Worm (Caenorhabditis elegans) whole organism, L2 larva: ENCODE data around the gene F44E2.8.

Experiments used
- C34F6.9 ChIP-seq: fragments of 150-350 bp; optimal IDR thresholded peaks from 2 replicates; lab custom pipeline; 2014; ENCODE audit warnings: missing biosample characterization, missing genetic modification characterization
- F13H6.1 ChIP-seq: sonication (generic microtip); optimal IDR thresholded peaks from 2 replicates; lab custom pipeline; 2016; ENCODE audit warnings: missing genetic modification characterization, missing compliant biosample characterization
- R02D3.7 ChIP-seq: fragments of 150-350 bp; optimal IDR thresholded peaks from 2 replicates; lab custom pipeline; 2014; ENCODE audit warnings: missing biosample characterization, missing genetic modification characterization
- Y55F3AM.14 ChIP-seq: fragments of 200-800 bp; sonication (Bioruptor generic); optimal IDR thresholded peaks from 2 replicates; lab custom pipeline; 2018; ENCODE audit warnings: mild to moderate bottlenecking, missing genetic modification characterization, missing compliant biosample characterization
- ZK546.5 ChIP-seq: sonication (generic microtip); optimal IDR thresholded peaks from 2 replicates; lab custom pipeline; 2017; ENCODE audit warnings: missing biosample characterization, missing genetic modification characterization
- alr-1 ChIP-seq: fragments of 150-350 bp; optimal IDR thresholded peaks from 2 replicates; lab custom pipeline; 2014; ENCODE audit warnings: missing biosample characterization, missing genetic modification characterization
- aly-2 ChIP-seq: fragments of 150-350 bp; optimal IDR thresholded peaks from 2 replicates; lab custom pipeline; 2014; ENCODE audit warnings: missing biosample characterization, missing genetic modification characterization
- ama-1 ChIP-seq: fragments of 150-350 bp; optimal IDR thresholded peaks from 2 replicates; lab custom pipeline; 2018; ENCODE audit warnings: inconsistent platforms
- blmp-1 ChIP-seq: sonication (generic microtip); optimal IDR thresholded peaks from 2 replicates; lab custom pipeline; 2017; ENCODE audit warnings: missing genetic modification characterization, mild to moderate bottlenecking, missing compliant biosample characterization, antibody characterized with exemption, moderate library complexity; ENCODE audit not compliant: insufficient read depth
- ceh-16 ChIP-seq: fragments of 150-350 bp; optimal IDR thresholded peaks from 2 replicates; lab custom pipeline; 2014; ENCODE audit warnings: missing biosample characterization, missing genetic modification characterization
- ceh-82 ChIP-seq: fragments of 150-350 bp; optimal IDR thresholded peaks from 2 replicates; lab custom pipeline; 2014; ENCODE audit warnings: missing biosample characterization, missing genetic modification characterization
- crh-2 ChIP-seq: sonication (generic microtip); optimal IDR thresholded peaks from 2 replicates; lab custom pipeline; 2017; ENCODE audit warnings: missing biosample characterization, missing genetic modification characterization
- dmd-4 ChIP-seq: sonication (generic microtip); optimal IDR thresholded peaks from 2 replicates; lab custom pipeline; 2017; ENCODE audit warnings: missing biosample characterization, missing genetic modification characterization
- egl-27 ChIP-seq: sonication (generic microtip); optimal IDR thresholded peaks from 3 replicates; lab custom pipeline; 2017; ENCODE audit warnings: missing biosample characterization, missing genetic modification reagents, missing genetic modification characterization
- elt-1 ChIP-seq: fragments of 150-350 bp; optimal IDR thresholded peaks from 2 replicates; lab custom pipeline; 2014; ENCODE audit warnings: missing biosample characterization, missing genetic modification characterization
- elt-3 ChIP-seq: sonication (generic microtip); optimal IDR thresholded peaks from 2 replicates; lab custom pipeline; 2017; ENCODE audit warnings: missing biosample characterization, missing genetic modification characterization
- fos-1 ChIP-seq: fragments of 150-350 bp; optimal IDR thresholded peaks from 2 replicates; lab custom pipeline; 2014; ENCODE audit warnings: missing biosample characterization, missing genetic modification characterization
- gmeb-1 ChIP-seq: fragments of 150-350 bp; optimal IDR thresholded peaks from 2 replicates; lab custom pipeline; 2014; ENCODE audit warnings: missing biosample characterization, missing genetic modification characterization
- lin-11 ChIP-seq: fragments of 150-350 bp; sonication (generic microtip); optimal IDR thresholded peaks from 2 replicates; lab custom pipeline; 2014; ENCODE audit warnings: missing biosample characterization, missing genetic modification characterization, inconsistent platforms, mixed read lengths
- lin-13 ChIP-seq: fragments of 150-350 bp; optimal IDR thresholded peaks from 2 replicates; lab custom pipeline; 2014; ENCODE audit warnings: missing biosample characterization, missing genetic modification reagents, missing genetic modification characterization
- lin-39 ChIP-seq: fragments of 150-350 bp; optimal IDR thresholded peaks from 2 replicates; lab custom pipeline; 2014; ENCODE audit warnings: missing biosample characterization, missing genetic modification reagents, missing genetic modification characterization
- lsy-2 ChIP-seq, 2 experiments: fragments of 150-350 bp in 1 of 2; sonication (generic microtip) in 1 of 2; optimal IDR thresholded peaks; 2 replicates each; lab custom pipeline; 2014 to 2017; ENCODE audit warnings: missing biosample characterization in 2 of 2, missing genetic modification characterization in 2 of 2
- mab-5 ChIP-seq: fragments of 150-350 bp; optimal IDR thresholded peaks from 2 replicates; lab custom pipeline; 2014; ENCODE audit warnings: missing biosample characterization, missing genetic modification characterization
- mbf-1 ChIP-seq: sonication (generic microtip); optimal IDR thresholded peaks from 2 replicates; lab custom pipeline; 2017; ENCODE audit warnings: missing biosample characterization, missing genetic modification characterization
- mdl-1 ChIP-seq, 2 experiments: fragments of 150-350 bp in 1 of 2; sonication (generic microtip) in 1 of 2; optimal IDR thresholded peaks; 2 replicates each; lab custom pipeline; 2017; ENCODE audit warnings: missing biosample characterization in 2 of 2, missing genetic modification characterization in 2 of 2
- nhr-10 ChIP-seq: sonication (generic microtip); optimal IDR thresholded peaks from 2 replicates; lab custom pipeline; 2017; ENCODE audit warnings: missing biosample characterization, missing genetic modification characterization
- nhr-11 ChIP-seq: fragments of 150-350 bp; optimal IDR thresholded peaks from 2 replicates; lab custom pipeline; 2014; ENCODE audit warnings: missing biosample characterization, missing genetic modification characterization
- nhr-12 ChIP-seq: fragments of 150-350 bp; optimal IDR thresholded peaks from 2 replicates; lab custom pipeline; 2014; ENCODE audit warnings: missing biosample characterization, missing genetic modification characterization
- nhr-129 ChIP-seq: fragments of 150-350 bp; optimal IDR thresholded peaks from 2 replicates; lab custom pipeline; 2014; ENCODE audit warnings: missing biosample characterization, missing genetic modification characterization
- nhr-21 ChIP-seq: fragments of 150-350 bp; optimal IDR thresholded peaks from 2 replicates; lab custom pipeline; 2014; ENCODE audit warnings: missing biosample characterization, missing genetic modification characterization
- nhr-23 ChIP-seq: fragments of 150-350 bp; optimal IDR thresholded peaks from 2 replicates; lab custom pipeline; 2014; ENCODE audit warnings: missing biosample characterization, missing genetic modification reagents, missing genetic modification characterization
- nhr-237 ChIP-seq: fragments of 150-350 bp; optimal IDR thresholded peaks from 2 replicates; lab custom pipeline; 2014; ENCODE audit warnings: missing biosample characterization, missing genetic modification characterization
- nhr-25 ChIP-seq: fragments of 150-350 bp; sonication (generic microtip); optimal IDR thresholded peaks from 3 replicates; lab custom pipeline; 2014; ENCODE audit warnings: missing biosample characterization, missing genetic modification characterization
- nhr-6 ChIP-seq: fragments of 150-350 bp; optimal IDR thresholded peaks from 2 replicates; lab custom pipeline; 2014; ENCODE audit warnings: missing biosample characterization, missing genetic modification characterization
- nhr-77 ChIP-seq: fragments of 150-350 bp; optimal IDR thresholded peaks from 2 replicates; lab custom pipeline; 2014; ENCODE audit warnings: missing biosample characterization, missing genetic modification characterization
- peb-1 ChIP-seq: fragments of 150-350 bp; optimal IDR thresholded peaks from 2 replicates; lab custom pipeline; 2014; ENCODE audit warnings: missing biosample characterization, missing genetic modification characterization
- sem-4 ChIP-seq: fragments of 150-350 bp; optimal IDR thresholded peaks from 2 replicates; lab custom pipeline; 2014; ENCODE audit warnings: missing biosample characterization, missing genetic modification reagents, missing genetic modification characterization
- skn-1 ChIP-seq: sonication (generic microtip); optimal IDR thresholded peaks from 2 replicates; lab custom pipeline; 2017; ENCODE audit warnings: missing biosample characterization, missing genetic modification characterization
- sma-3 ChIP-seq: sonication (generic microtip); optimal IDR thresholded peaks from 2 replicates; lab custom pipeline; 2016; ENCODE audit warnings: missing genetic modification reagents, missing genetic modification characterization, missing compliant biosample characterization
- sma-9 ChIP-seq, 2 experiments: fragments of 150-350 bp in 1 of 2; sonication (generic microtip) in 1 of 2; optimal IDR thresholded peaks; 2 replicates each; lab custom pipeline; 2014 to 2016; ENCODE audit warnings: missing genetic modification characterization in 2 of 2, mild to moderate bottlenecking in 1 of 2, missing biosample characterization in 1 of 2, missing compliant biosample characterization in 1 of 2, missing genetic modification reagents in 1 of 2, moderate library complexity in 1 of 2
- snpc-4 ChIP-seq: fragments of 150-350 bp; optimal IDR thresholded peaks from 2 replicates; lab custom pipeline; 2014; ENCODE audit warnings: missing biosample characterization, missing genetic modification characterization
- unc-39 ChIP-seq: fragments of 150-350 bp; optimal IDR thresholded peaks from 2 replicates; lab custom pipeline; 2014; ENCODE audit warnings: missing biosample characterization, missing genetic modification characterization
- unc-55 ChIP-seq: fragments of 150-350 bp; sonication (generic microtip); optimal IDR thresholded peaks from 3 replicates; lab custom pipeline; 2014; ENCODE audit warnings: missing biosample characterization, missing genetic modification reagents, missing genetic modification characterization
- unc-62 ChIP-seq: fragments of 150-350 bp; optimal IDR thresholded peaks from 2 replicates; lab custom pipeline; 2014; ENCODE audit warnings: missing biosample characterization, missing genetic modification reagents, missing genetic modification characterization
- zag-1 ChIP-seq: fragments of 150-350 bp; optimal IDR thresholded peaks from 2 replicates; lab custom pipeline; 2014; ENCODE audit warnings: missing biosample characterization, missing genetic modification characterization
- ztf-1 ChIP-seq: fragments of 200-800 bp; sonication (Bioruptor generic); conservative IDR thresholded peaks from 2 replicates; pipeline ENCODE4 v1.3.6; 2022; ENCODE audit warnings: missing genetic modification characterization, missing compliant biosample characterization
- ztf-11 ChIP-seq: sonication (generic microtip); optimal IDR thresholded peaks from 2 replicates; lab custom pipeline; 2017; ENCODE audit warnings: missing biosample characterization, missing genetic modification characterization
- ztf-4 ChIP-seq: fragments of 150-350 bp; optimal IDR thresholded peaks from 2 replicates; lab custom pipeline; 2014; ENCODE audit warnings: missing biosample characterization, missing genetic modification characterization

The F44E2.8 gene

ce11 chrIII:8873990-8874668, 24.5 kb upstream of the F44E2.8 start:
- TF ChIP-seq mab-5 (tag; lab: Kevin White, UChicago) (peak; percentile 92), aly-2 (no peak), ZK546.5 (tag; lab: Kevin White, UChicago) (no peak), F13H6.1 (tag; lab: Kevin White, UChicago) (peak; percentile 94), nhr-25 (peak; percentile 61), zag-1 (tag; lab: Kevin White, UChicago) (peak; percentile 95), mdl-1 (tag; optimal IDR thresholded peaks at IDR 0.05; lab: Kevin White, UChicago) (peak; percentile 4 to 72), Y55F3AM.14 (GFP tag; lab: Kevin White, UChicago) (peak; percentile 20), R02D3.7 (no peak), ceh-16 (tag; lab: Kevin White, UChicago) (peak; percentile 78), sma-9 (GFP tag; optimal IDR thresholded peaks at IDR 0.05; lab: Kevin White, UChicago) (peak; percentile 76), sma-9 (tag; optimal IDR thresholded peaks at IDR 0.05; lab: Kevin White, UChicago) (no peak), peb-1 (tag; lab: Kevin White, UChicago) (no peak), lsy-2 (tag; optimal IDR thresholded peaks at IDR 0.05; lab: Kevin White, UChicago) (peak; percentile 70 to 86), sem-4 (tag; lab: Kevin White, UChicago) (peak; percentile 91), alr-1 (tag; lab: Kevin White, UChicago) (no peak), sma-3 (GFP tag; lab: Kevin White, UChicago) (no peak), ztf-1 (GFP tag; lab: Robert Waterston, UW) (no peak), fos-1 (tag; lab: Kevin White, UChicago) (peak; percentile 53), ztf-4 (tag; lab: Kevin White, UChicago) (peak; percentile 59), ama-1 (lab: Kevin White, UChicago) (peak; percentile 92), ceh-82 (tag; lab: Kevin White, UChicago) (no peak), skn-1 (tag; lab: Kevin White, UChicago) (no peak), unc-39 (no peak), nhr-21 (tag; lab: Kevin White, UChicago) (peak; percentile 20), lin-11 (tag; lab: Kevin White, UChicago) (peak; percentile 68), gmeb-1 (tag; lab: Kevin White, UChicago) (no peak), nhr-11 (tag; lab: Kevin White, UChicago) (no peak), unc-55 (GFP tag; lab: Kevin White, UChicago) (peak; percentile 87), nhr-237 (tag; lab: Kevin White, UChicago) (no peak), blmp-1 (tag; lab: Kevin White, UChicago) (peak; percentile 11), dmd-4 (tag; lab: Kevin White, UChicago) (no peak), mbf-1 (tag; lab: Kevin White, UChicago) (no peak), C34F6.9 (tag; lab: Kevin White, UChicago) (peak; percentile 90), elt-3 (tag; lab: Kevin White, UChicago) (no peak), egl-27 (peak; percentile 41), crh-2 (peak; percentile 68), snpc-4 (no peak), nhr-129 (tag; lab: Kevin White, UChicago) (peak; percentile 95), nhr-77 (tag; lab: Kevin White, UChicago) (no peak), nhr-23 (tag; lab: Kevin White, UChicago) (no peak), ztf-11 (tag; lab: Kevin White, UChicago) (no peak), nhr-10 (tag; lab: Kevin White, UChicago) (no peak), elt-1 (no peak), nhr-6 (tag; lab: Kevin White, UChicago) (peak; percentile 73), lin-13 (GFP tag; lab: Kevin White, UChicago) (peak; percentile 76), nhr-12 (no peak), lin-39 (peak; percentile 95), unc-62 (GFP tag; lab: Kevin White, UChicago) (no peak)
